Worm (Caenorhabditis elegans) whole organism, young adult: ENCODE results near the gene flp-26.
A peak's percentile ranks its signal among the peaks of the same experiment; 100 is the strongest.

Experiments used
- B0035.1 ChIP-seq: sonication (generic microtip); optimal IDR thresholded peaks from 2 replicates; lab custom pipeline; 2016; ENCODE audit warnings: missing genetic modification characterization, mild to moderate bottlenecking, missing compliant biosample characterization, missing genotype, missing genetic modification reagents
- D2030.7 ChIP-seq: fragments of 200-800 bp; sonication (Bioruptor generic); IDR thresholded peaks from 2 replicates; pipeline ENCODE4 v1.3.6; 2022; ENCODE audit warnings: missing genetic modification reagents, missing genetic modification characterization, missing compliant biosample characterization
- F10E7.11 ChIP-seq: sonication (generic microtip); optimal IDR thresholded peaks from 2 replicates; lab custom pipeline; 2017; ENCODE audit warnings: mild to moderate bottlenecking, missing genetic modification characterization, moderate library complexity, missing compliant biosample characterization
- F33H1.4 ChIP-seq: fragments of 200-800 bp; sonication (Bioruptor generic); IDR thresholded peaks from 2 replicates; pipeline ENCODE4 v1.3.6; 2022; ENCODE audit warnings: missing genetic modification reagents, missing genetic modification characterization, missing compliant biosample characterization
- F39B2.1 ChIP-seq: fragments of 200-800 bp; sonication (Bioruptor generic); IDR thresholded peaks from 2 replicates; pipeline ENCODE4 v1.3.6; 2022; ENCODE audit warnings: missing genetic modification reagents, missing genetic modification characterization, missing compliant biosample characterization
- F49E8.2 ChIP-seq: sonication (generic microtip); optimal IDR thresholded peaks from 3 replicates; lab custom pipeline; 2017; ENCODE audit warnings: missing genetic modification characterization, mild to moderate bottlenecking, missing compliant biosample characterization, antibody characterized with exemption, moderate library complexity; ENCODE audit not compliant: insufficient read depth
- F55B11.4 ChIP-seq: sonication (generic microtip); optimal IDR thresholded peaks from 2 replicates; lab custom pipeline; 2016; ENCODE audit warnings: missing compliant biosample characterization, missing genetic modification characterization, borderline replicate concordance; ENCODE audit not compliant: insufficient read depth
- F57C9.4 ChIP-seq: sonication (generic microtip); optimal IDR thresholded peaks from 2 replicates; lab custom pipeline; 2017; ENCODE audit warnings: mild to moderate bottlenecking, missing genetic modification characterization, missing compliant biosample characterization
- K12H6.12 ChIP-seq: fragments of 200-800 bp; sonication (Bioruptor generic); optimal IDR thresholded peaks from 2 replicates; lab custom pipeline; 2018; ENCODE audit warnings: mild to moderate bottlenecking, missing genetic modification characterization, missing compliant biosample characterization
- T07F8.4 ChIP-seq: sonication (generic microtip); optimal IDR thresholded peaks from 2 replicates; lab custom pipeline; 2016; ENCODE audit warnings: mild to moderate bottlenecking, missing genetic modification characterization, moderate library complexity, missing compliant biosample characterization
- Y53G8AR.9 ChIP-seq: fragments of 200-800 bp; sonication (Bioruptor generic); conservative IDR thresholded peaks from 2 replicates; pipeline ENCODE4 v1.3.6; 2022; ENCODE audit warnings: missing genetic modification reagents, missing genetic modification characterization, missing compliant biosample characterization
- akir-1 ChIP-seq: fragments of 200-800 bp; sonication (Bioruptor generic); optimal IDR thresholded peaks from 2 replicates; lab custom pipeline; 2018; ENCODE audit warnings: mild to moderate bottlenecking, missing genetic modification characterization, moderate library complexity, missing compliant biosample characterization
- ama-1 ChIP-seq, 3 experiments: fragments of 150-350 bp in 1 of 3; sonication (generic microtip) in 2 of 3; optimal IDR thresholded peaks; 2 replicates each; lab custom pipeline; 2014 to 2018; ENCODE audit warnings: missing biosample characterization in 2 of 3, missing genetic modification characterization in 2 of 3, missing genetic modification reagents in 2 of 3
- attf-3 ChIP-seq: fragments of 200-800 bp; sonication (Bioruptor generic); conservative IDR thresholded peaks from 2 replicates; pipeline ENCODE4 v1.3.6; 2022; ENCODE audit warnings: missing genetic modification reagents, missing genetic modification characterization, missing compliant biosample characterization
- cebp-1 ChIP-seq, 2 experiments: fragments of 200-800 bp in 1 of 2; sonication (Bioruptor generic) in 1 of 2; sonication (generic microtip) in 1 of 2; IDR thresholded peaks in 1 of 2; optimal IDR thresholded peaks in 1 of 2; 2 replicates each; pipeline versions ENCODE4 v1.3.6 to Lab custom; 2017 to 2022; ENCODE audit warnings: missing compliant biosample characterization in 2 of 2, missing genetic modification characterization in 2 of 2, mild to moderate bottlenecking in 1 of 2, missing genetic modification reagents in 1 of 2, moderate library complexity in 1 of 2
- ceh-100 ChIP-seq: fragments of 200-800 bp; sonication (Bioruptor generic); IDR thresholded peaks from 2 replicates; pipeline ENCODE4 v1.3.6; 2022; ENCODE audit warnings: missing genetic modification reagents, missing genetic modification characterization, missing compliant biosample characterization
- ceh-27 ChIP-seq: fragments of 200-800 bp; sonication (Bioruptor generic); optimal IDR thresholded peaks from 2 replicates; lab custom pipeline; 2018; ENCODE audit warnings: mild to moderate bottlenecking, missing genetic modification characterization, moderate library complexity, missing compliant biosample characterization
- ceh-58 ChIP-seq: fragments of 200-800 bp; sonication (Bioruptor generic); IDR thresholded peaks from 2 replicates; pipeline ENCODE4 v1.3.6; 2022; ENCODE audit warnings: missing genetic modification characterization, missing compliant biosample characterization
- egl-18 ChIP-seq: fragments of 200-800 bp; sonication (Bioruptor generic); IDR thresholded peaks from 2 replicates; pipeline ENCODE4 v1.3.6; 2022; ENCODE audit warnings: missing genetic modification reagents, missing genetic modification characterization, missing compliant biosample characterization
- gei-17 ChIP-seq: fragments of 200-800 bp; sonication (Bioruptor generic); optimal IDR thresholded peaks from 2 replicates; lab custom pipeline; 2018; ENCODE audit warnings: mild to moderate bottlenecking, missing genetic modification characterization, missing compliant biosample characterization
- him-1 ChIP-seq: sonication (generic microtip); optimal IDR thresholded peaks from 2 replicates; lab custom pipeline; 2016; ENCODE audit warnings: missing genotype, missing genetic modification reagents, missing genetic modification characterization, missing compliant biosample characterization
- hmg-1.2 ChIP-seq: fragments of 200-800 bp; sonication (Bioruptor generic); IDR thresholded peaks from 2 replicates; pipeline ENCODE4 v1.3.6; 2022; ENCODE audit warnings: missing genetic modification reagents, missing genetic modification characterization, missing compliant biosample characterization
- let-607 ChIP-seq, 2 experiments: fragments of 200-800 bp in 1 of 2; sonication (Bioruptor generic) in 1 of 2; sonication (generic microtip) in 1 of 2; optimal IDR thresholded peaks; 2 replicates each; lab custom pipeline; 2016 to 2018; ENCODE audit warnings: mild to moderate bottlenecking in 2 of 2, missing compliant biosample characterization in 2 of 2, missing genetic modification characterization in 2 of 2, moderate library complexity in 2 of 2, missing genotype in 1 of 2
- lsl-1 ChIP-seq: fragments of 200-800 bp; sonication (Bioruptor generic); optimal IDR thresholded peaks from 2 replicates; lab custom pipeline; 2018; ENCODE audit warnings: mild to moderate bottlenecking, missing genetic modification characterization, moderate library complexity, missing compliant biosample characterization
- nhr-120 ChIP-seq: fragments of 200-800 bp; sonication (Bioruptor generic); IDR thresholded peaks from 2 replicates; pipeline ENCODE4 v1.3.6; 2022; ENCODE audit warnings: missing genetic modification characterization, missing compliant biosample characterization
- nhr-80 ChIP-seq: sonication (generic microtip); optimal IDR thresholded peaks from 2 replicates; lab custom pipeline; 2016; ENCODE audit warnings: missing genetic modification characterization, missing compliant biosample characterization
- repo-1 ChIP-seq: sonication (generic microtip); optimal IDR thresholded peaks from 2 replicates; lab custom pipeline; 2017; ENCODE audit warnings: mild to moderate bottlenecking, missing genetic modification characterization, missing compliant biosample characterization
- sea-2 ChIP-seq: fragments of 200-800 bp; sonication (Bioruptor generic); IDR thresholded peaks from 2 replicates; pipeline ENCODE4 v1.3.6; 2022; ENCODE audit warnings: missing genetic modification characterization, missing compliant biosample characterization
- snpc-1.3 ChIP-seq: sonication (generic microtip); optimal IDR thresholded peaks from 2 replicates; lab custom pipeline; 2017; ENCODE audit warnings: missing genetic modification characterization, mild to moderate bottlenecking, missing compliant biosample characterization, antibody characterized with exemption, moderate library complexity, missing genotype, missing genetic modification reagents; ENCODE audit not compliant: insufficient read depth
- snpc-3.4 ChIP-seq: sonication (generic microtip); optimal IDR thresholded peaks from 2 replicates; lab custom pipeline; 2017; ENCODE audit warnings: missing genetic modification characterization, mild to moderate bottlenecking, missing compliant biosample characterization, antibody characterized with exemption, moderate library complexity, missing genotype, missing genetic modification reagents
- somi-1 ChIP-seq: fragments of 200-800 bp; sonication (Bioruptor generic); optimal IDR thresholded peaks from 2 replicates; lab custom pipeline; 2018; ENCODE audit warnings: mild to moderate bottlenecking, missing genetic modification characterization, missing compliant biosample characterization
- sptf-2 ChIP-seq: fragments of 200-800 bp; sonication (Bioruptor generic); optimal IDR thresholded peaks from 2 replicates; lab custom pipeline; 2018; ENCODE audit warnings: mild to moderate bottlenecking, missing genetic modification characterization, missing compliant biosample characterization
- tbx-9 ChIP-seq: sonication (generic microtip); optimal IDR thresholded peaks from 2 replicates; lab custom pipeline; 2016; ENCODE audit warnings: borderline replicate concordance, missing genetic modification characterization, inconsistent platforms, missing compliant biosample characterization
- tlf-1 ChIP-seq: fragments of 200-800 bp; sonication (Bioruptor generic); optimal IDR thresholded peaks from 2 replicates; lab custom pipeline; 2018; ENCODE audit warnings: mild to moderate bottlenecking, missing genetic modification characterization, missing compliant biosample characterization
- xnd-1 ChIP-seq: sonication (generic microtip); optimal IDR thresholded peaks from 2 replicates; lab custom pipeline; 2016; ENCODE audit warnings: missing genotype, missing genetic modification reagents, missing genetic modification characterization, missing compliant biosample characterization
- zim-3 ChIP-seq: sonication (generic microtip); optimal IDR thresholded peaks from 2 replicates; lab custom pipeline; 2017; ENCODE audit warnings: mild to moderate bottlenecking, missing genetic modification characterization, moderate library complexity, missing compliant biosample characterization

Gene flp-26

ce11 chrX:7050290-7050689 lies 21.4 kb downstream of the flp-26 start, which contains the start of gene ubc-17:
ubc-17 (plus strand) TSS chrX:7050590.
- TF ChIP-seq repo-1 (tag; lab: Kevin White, UChicago), result no peak
- TF ChIP-seq somi-1 (GFP tag; lab: Kevin White, UChicago), result no peak
- TF ChIP-seq ceh-100 (GFP tag; lab: Robert Waterston, UW), result no peak
- no peak for TF ChIP-seq gei-17 (GFP tag; lab: Kevin White, UChicago)
- no peak for TF ChIP-seq ceh-27 (GFP tag; lab: Kevin White, UChicago)
- TF ChIP-seq F55B11.4 (tag; lab: Kevin White, UChicago), result no peak
- no peak for TF ChIP-seq attf-3 (GFP tag; lab: Robert Waterston, UW)
- no peak for TF ChIP-seq zim-3 (tag; lab: Kevin White, UChicago)
- no peak for TF ChIP-seq sptf-2 (GFP tag; lab: Kevin White, UChicago)
- TF ChIP-seq let-607 (tag; optimal IDR thresholded peaks at IDR 0.05; lab: Kevin White, UChicago), result no peak
- TF ChIP-seq lsl-1 (GFP tag; lab: Kevin White, UChicago), result no peak
- no peak for TF ChIP-seq him-1 (tag; lab: Kevin White, UChicago)
- no peak for TF ChIP-seq tbx-9 (tag; lab: Kevin White, UChicago)
- TF ChIP-seq ceh-58 (GFP tag; lab: Robert Waterston, UW), result no peak
- no peak for TF ChIP-seq F49E8.2 (tag; lab: Kevin White, UChicago)

ce11 chrX:7057357-7057756 lies 28.4 kb downstream of the flp-26 start, which contains the start of gene B0403.5:
B0403.5 (plus strand) TSS chrX:7057724.
- TF ChIP-seq D2030.7 (GFP tag; lab: Robert Waterston, UW) (no peak), snpc-1.3 (tag; lab: Kevin White, UChicago) (no peak), sea-2 (GFP tag; lab: Robert Waterston, UW) (no peak), cebp-1 (GFP tag; IDR thresholded peaks at IDR 0.05; lab: Robert Waterston, UW) (no peak), cebp-1 (tag; optimal IDR thresholded peaks at IDR 0.05; lab: Kevin White, UChicago) (no peak), xnd-1 (no peak), K12H6.12 (tag; lab: Kevin White, UChicago) (no peak), nhr-120 (GFP tag; lab: Robert Waterston, UW) (no peak), Y53G8AR.9 (no peak), ama-1 (optimal IDR thresholded peaks at IDR 0.05; lab: Kevin White, UChicago) (no peak), ama-1 (GFP tag; optimal IDR thresholded peaks at IDR 0.05; lab: Kevin White, UChicago) (no peak), tlf-1 (no peak), T07F8.4 (tag; lab: Kevin White, UChicago) (no peak), snpc-3.4 (tag; lab: Kevin White, UChicago) (no peak), akir-1 (no peak), B0035.1 (tag; lab: Kevin White, UChicago) (no peak), F33H1.4 (no peak), attf-3 (GFP tag; lab: Robert Waterston, UW) (no peak), F10E7.11 (no peak), hmg-1.2 (no peak), egl-18 (GFP tag; lab: Robert Waterston, UW) (no peak)

ce11 chrX:7061265-7061664 lies 32.3 kb downstream of the flp-26 start:
- no peak for TF ChIP-seq F57C9.4 (tag; lab: Kevin White, UChicago)
- TF ChIP-seq nhr-80 (tag; lab: Kevin White, UChicago), result peak; percentile 21
- TF ChIP-seq F39B2.1 (GFP tag; lab: Robert Waterston, UW), result no peak
